Fruit fly (Drosophila melanogaster) whole organism, adult: ENCODE results near the gene Gbeta13F.

Source experiments
- CG12768 ChIP-seq: fragments of 200-800 bp; sonication (Bioruptor generic); optimal IDR thresholded peaks from 2 replicates; lab custom pipeline; 2017; ENCODE audit warnings: missing biosample characterization, missing genetic modification characterization, mild to moderate bottlenecking, moderate library complexity, missing genetic modification reagents
- CG1620 ChIP-seq: fragments of 200-800 bp; sonication (Bioruptor generic); optimal IDR thresholded peaks from 2 replicates; lab custom pipeline; 2016; ENCODE audit warnings: missing biosample characterization, missing genetic modification characterization
- CG5204 ChIP-seq: fragments of 200-800 bp; sonication (Bioruptor generic); optimal IDR thresholded peaks from 2 replicates; lab custom pipeline; 2016; ENCODE audit warnings: missing biosample characterization, missing genetic modification characterization
- CG7101 ChIP-seq: fragments of 200-800 bp; sonication (Bioruptor generic); optimal IDR thresholded peaks from 2 replicates; lab custom pipeline; 2018; ENCODE audit warnings: missing biosample characterization, mild to moderate bottlenecking, missing genetic modification characterization, moderate library complexity
- Clk ChIP-seq: fragments of 200-800 bp; sonication (Bioruptor generic); optimal IDR thresholded peaks from 2 replicates; lab custom pipeline; 2017; ENCODE audit warnings: missing biosample characterization, missing genetic modification characterization

- TF ChIP-seq CG1620, result no peak
- no peak for TF ChIP-seq CG7101 (tag; lab: Kevin White, UChicago)
- no peak for TF ChIP-seq CG12768 (GFP tag; lab: Kevin White, UChicago)
- no peak for TF ChIP-seq Clk
- no peak for TF ChIP-seq CG5204
Measured at dm6 chrX:15875569-15875968, 15.7 kb downstream of the Gbeta13F start.
